Worm (Caenorhabditis elegans) whole organism, L3 larva: ENCODE measurements around the gene fip-1.

Source experiments
- R02D3.7 ChIP-seq: fragments of 150-350 bp; optimal IDR thresholded peaks from 2 replicates; lab custom pipeline; 2014; ENCODE audit warnings: missing biosample characterization, missing genetic modification characterization
- aly-2 ChIP-seq: fragments of 150-350 bp; optimal IDR thresholded peaks from 2 replicates; lab custom pipeline; 2014; ENCODE audit warnings: missing biosample characterization, missing genetic modification characterization
- daf-12 ChIP-seq: fragments of 150-350 bp; optimal IDR thresholded peaks from 2 replicates; lab custom pipeline; 2014; ENCODE audit warnings: missing biosample characterization, missing genetic modification reagents, missing genetic modification characterization
- egl-27 ChIP-seq: sonication (generic microtip); optimal IDR thresholded peaks from 4 replicates; lab custom pipeline; 2017; ENCODE audit warnings: missing biosample characterization, missing genetic modification reagents, missing genetic modification characterization
- elt-1 ChIP-seq: fragments of 150-350 bp; optimal IDR thresholded peaks from 2 replicates; lab custom pipeline; 2014; ENCODE audit warnings: missing biosample characterization, missing genetic modification characterization
- elt-3 ChIP-seq, 3 experiments: fragments of 150-350 bp in 1 of 3; sonication (generic microtip) in 2 of 3; optimal IDR thresholded peaks; 2 replicates in 2 of 3; 4 replicates in 1 of 3; lab custom pipeline; 2014 to 2017; ENCODE audit warnings: missing biosample characterization in 3 of 3, missing genetic modification characterization in 3 of 3
- nfya-1 ChIP-seq: sonication (generic microtip); optimal IDR thresholded peaks from 2 replicates; lab custom pipeline; 2017; ENCODE audit warnings: missing genetic modification characterization, mild to moderate bottlenecking, missing compliant biosample characterization, antibody characterized with exemption, moderate library complexity; ENCODE audit not compliant: insufficient read depth
- nhr-11 ChIP-seq: fragments of 150-350 bp; optimal IDR thresholded peaks from 2 replicates; lab custom pipeline; 2014; ENCODE audit warnings: missing biosample characterization, missing genetic modification characterization
- nhr-237 ChIP-seq: fragments of 150-350 bp; optimal IDR thresholded peaks from 2 replicates; lab custom pipeline; 2014; ENCODE audit warnings: missing biosample characterization, missing genetic modification characterization
- skn-1 ChIP-seq: fragments of 150-350 bp; optimal IDR thresholded peaks from 2 replicates; lab custom pipeline; 2014; ENCODE audit warnings: missing biosample characterization, missing genetic modification characterization
- tbx-2 ChIP-seq: sonication (generic microtip); optimal IDR thresholded peaks from 2 replicates; lab custom pipeline; 2016; ENCODE audit warnings: mild to moderate bottlenecking, missing genetic modification characterization, missing compliant biosample characterization
- unc-62 ChIP-seq: fragments of 150-350 bp; sonication (generic microtip); optimal IDR thresholded peaks from 4 replicates; lab custom pipeline; 2014; ENCODE audit warnings: missing biosample characterization, missing genetic modification reagents, missing genetic modification characterization
- ztf-4 ChIP-seq: fragments of 150-350 bp; optimal IDR thresholded peaks from 2 replicates; lab custom pipeline; 2014; ENCODE audit warnings: missing biosample characterization, missing genetic modification characterization

DNA sequence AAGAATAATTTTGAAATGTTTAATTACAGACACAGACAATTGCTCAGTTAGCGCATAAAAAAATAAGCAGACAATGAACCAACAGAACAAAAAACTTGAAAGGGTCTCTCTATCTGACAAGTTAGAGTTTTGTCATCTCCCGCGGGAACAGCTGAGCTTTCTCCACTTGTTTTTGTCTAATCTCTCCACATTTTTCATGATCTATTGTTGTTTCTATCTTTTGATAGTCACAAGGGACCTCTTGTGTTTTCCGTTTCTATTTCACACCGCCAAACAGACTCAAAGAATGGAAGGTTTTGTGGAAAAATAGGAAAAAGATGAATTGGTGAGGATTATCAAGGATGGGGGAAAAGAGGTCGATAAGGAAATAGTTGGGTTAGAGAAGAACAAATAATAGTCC lies 2.7 kb upstream of the fip-1 start:
- no peak for TF ChIP-seq elt-3 (tag; optimal IDR thresholded peaks at IDR 0.05; lab: Kevin White, UChicago)
- TF ChIP-seq daf-12 (tag; lab: Kevin White, UChicago) = no peak
- TF ChIP-seq nhr-237 (tag; lab: Kevin White, UChicago) = no peak
- no peak for TF ChIP-seq egl-27 (tag; lab: Kevin White, UChicago)
- TF ChIP-seq skn-1 (tag; lab: Kevin White, UChicago) = no peak
- TF ChIP-seq R02D3.7 = no peak
- no peak for TF ChIP-seq aly-2 (tag; lab: Kevin White, UChicago)
- no peak for TF ChIP-seq nhr-11 (tag; lab: Kevin White, UChicago)
- no peak for TF ChIP-seq ztf-4 (tag; lab: Kevin White, UChicago)
- TF ChIP-seq unc-62 (GFP tag; lab: Kevin White, UChicago) = peak; percentile 28
- TF ChIP-seq nfya-1 (tag; lab: Kevin White, UChicago) = peak; percentile 45
- no peak for TF ChIP-seq tbx-2 (tag; lab: Kevin White, UChicago)
- no peak for TF ChIP-seq elt-1
